Worm (Caenorhabditis elegans): Measurements from ENCODE around the gene F54D5.7.

The F54D5.7 gene

DNA sequence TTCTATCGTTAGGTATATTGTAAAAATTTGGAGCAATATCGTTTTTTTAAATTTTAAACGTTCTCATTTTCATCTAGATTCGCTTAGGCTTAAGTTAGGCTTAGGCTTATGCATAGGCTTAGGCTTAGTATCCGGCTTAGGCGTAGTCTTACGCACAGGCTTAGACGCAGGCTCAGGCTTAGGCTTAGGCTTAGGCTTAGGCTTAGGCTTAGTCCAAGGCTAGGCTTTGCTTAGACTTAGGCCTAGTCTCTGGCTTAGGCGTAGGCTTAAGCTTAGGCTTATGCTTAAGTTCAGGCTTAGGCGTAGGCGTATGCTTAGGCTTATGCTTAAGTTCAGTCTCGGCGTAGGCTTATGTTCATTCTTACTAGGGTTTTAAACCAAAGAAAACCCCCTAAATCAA, 43.6 kb upstream of the F54D5.7 start:
- TF ChIP-seq let-526 (GFP tag; IDR thresholded peaks at IDR 0.05) (0 out of 2 replicates have a peak, but pooled peaks have one; percentile 21), ccch-3 (GFP tag; optimal IDR thresholded peaks at IDR 0.05) (no peak)

DNA sequence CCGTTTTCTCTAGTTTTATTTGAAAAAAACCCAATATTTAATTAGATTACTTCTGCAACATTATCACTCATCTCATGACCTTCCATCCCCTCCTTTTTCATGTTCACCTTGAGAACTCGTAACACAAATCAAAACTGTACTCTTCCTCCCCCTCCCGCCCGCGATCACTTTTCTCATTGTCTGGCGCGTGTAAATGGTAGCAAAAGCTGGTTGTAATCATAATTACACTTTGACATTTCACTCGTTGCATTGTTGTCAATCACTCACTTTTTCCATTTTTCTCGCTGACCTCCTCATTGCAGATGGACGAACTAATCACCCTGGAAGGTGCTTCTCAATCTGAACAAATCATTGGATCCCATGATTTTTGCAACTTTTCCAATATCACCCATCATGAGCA, 36.9 kb upstream of the F54D5.7 start, which contains the start of gene npr-41:
npr-41 (plus strand) TSS at position 301 of the 400 bp plus-strand sequence.
- TF ChIP-seq nhr-27 (tag; optimal IDR thresholded peaks at IDR 0.05) = no peak
- no peak for TF ChIP-seq nfya-1 (tag; optimal IDR thresholded peaks at IDR 0.05; ENCODE audit: borderline replicate concordance, insufficient read depth)
- TF ChIP-seq tlf-1 (GFP tag; optimal IDR thresholded peaks at IDR 0.05) = no peak
- no peak for TF ChIP-seq F49E8.2 (tag; optimal IDR thresholded peaks at IDR 0.05; ENCODE audit: insufficient read depth)
- TF ChIP-seq tbx-9 (tag; optimal IDR thresholded peaks at IDR 0.05; ENCODE audit: borderline replicate concordance) = no peak
- TF ChIP-seq cebp-2 (GFP tag; IDR thresholded peaks at IDR 0.05) = no peak
- no peak for TF ChIP-seq athp-1 (tag; optimal IDR thresholded peaks at IDR 0.05)
- TF ChIP-seq zim-3 (tag; optimal IDR thresholded peaks at IDR 0.05) = no peak
- no peak for TF ChIP-seq K12H6.12 (tag; optimal IDR thresholded peaks at IDR 0.05)
- TF ChIP-seq ama-1 (optimal IDR thresholded peaks at IDR 0.05) = no peak
- TF ChIP-seq ama-1 (GFP tag; optimal IDR thresholded peaks at IDR 0.05) = no peak
- TF ChIP-seq B0019.2 (GFP tag; conservative IDR thresholded peaks at IDR 0.05) = no peak

DNA sequence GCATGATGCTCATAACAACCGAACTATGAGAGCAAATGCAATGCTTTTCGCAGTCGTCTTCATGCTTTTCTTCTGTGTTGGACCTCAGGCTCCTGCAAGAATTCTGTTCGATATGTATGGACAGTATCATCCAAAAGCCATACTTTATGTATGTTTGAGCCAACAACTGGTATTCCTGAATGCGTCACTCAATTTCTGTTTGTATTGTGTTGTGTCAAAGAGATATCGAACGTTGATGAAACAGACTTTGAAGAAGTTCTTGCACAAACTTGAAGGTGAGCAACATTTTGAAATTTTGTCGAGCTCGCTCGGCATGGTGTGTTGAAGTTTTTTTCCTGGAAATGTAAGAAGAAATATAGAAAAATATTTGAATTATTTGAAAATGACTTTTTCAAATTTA, 34.4 kb upstream of the F54D5.7 start:
- TF ChIP-seq cebp-2 (GFP tag; IDR thresholded peaks at IDR 0.05) = no peak
- no peak for TF ChIP-seq F57C9.4 (tag; optimal IDR thresholded peaks at IDR 0.05)
- no peak for TF ChIP-seq F37B4.10 (GFP tag; IDR thresholded peaks at IDR 0.05)
- no peak for TF ChIP-seq die-1 (tag; optimal IDR thresholded peaks at IDR 0.05)
- no peak for TF ChIP-seq nhr-90 (tag; optimal IDR thresholded peaks at IDR 0.05)

DNA sequence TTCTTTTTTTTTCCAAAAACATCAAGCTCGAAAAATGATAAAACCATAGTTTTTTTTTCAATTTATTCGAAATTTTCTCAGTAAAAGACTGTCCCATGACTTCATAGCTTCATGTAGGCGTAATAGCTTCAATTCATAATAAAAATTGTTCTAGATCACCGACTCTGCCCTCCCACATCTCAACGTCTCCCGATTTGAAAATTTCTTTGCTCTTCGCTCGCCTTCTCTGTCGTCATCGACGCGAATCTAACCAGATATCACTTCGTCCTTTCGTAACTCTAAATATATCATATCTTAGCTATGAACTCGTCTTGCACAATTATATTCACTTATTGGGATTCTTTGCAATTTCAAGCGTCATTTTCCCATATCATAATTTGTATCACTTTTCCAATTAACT, 32.5 kb upstream of the F54D5.7 start, which contains the start of gene srh-44:
srh-44 (plus strand) TSS at position 301 of the 400 bp plus-strand sequence.
- TF ChIP-seq nfya-1 (tag; optimal IDR thresholded peaks at IDR 0.05; ENCODE audit: borderline replicate concordance, insufficient read depth) (no peak), die-1 (tag; optimal IDR thresholded peaks at IDR 0.05) (no peak), egrh-3 (GFP tag; IDR thresholded peaks at IDR 0.05) (no peak), cebp-2 (GFP tag; IDR thresholded peaks at IDR 0.05) (no peak), hmg-1.2 (GFP tag; IDR thresholded peaks at IDR 0.05) (no peak), lin-26 (GFP tag; IDR thresholded peaks at IDR 0.05) (no peak), gei-17 (GFP tag; optimal IDR thresholded peaks at IDR 0.05) (no peak), snpc-1.3 (tag; optimal IDR thresholded peaks at IDR 0.05; ENCODE audit: insufficient read depth) (no peak), nhr-120 (GFP tag; IDR thresholded peaks at IDR 0.05) (no peak), nhr-80 (tag; optimal IDR thresholded peaks at IDR 0.05) (no peak), ZK185.1 (tag; optimal IDR thresholded peaks at IDR 0.05; ENCODE audit: poor library complexity, severe bottlenecking) (no peak), F52B5.7 (tag; optimal IDR thresholded peaks at IDR 0.05) (no peak), attf-3 (GFP tag; conservative IDR thresholded peaks at IDR 0.05) (no peak), ceh-100 (GFP tag; IDR thresholded peaks at IDR 0.05) (no peak)

DNA sequence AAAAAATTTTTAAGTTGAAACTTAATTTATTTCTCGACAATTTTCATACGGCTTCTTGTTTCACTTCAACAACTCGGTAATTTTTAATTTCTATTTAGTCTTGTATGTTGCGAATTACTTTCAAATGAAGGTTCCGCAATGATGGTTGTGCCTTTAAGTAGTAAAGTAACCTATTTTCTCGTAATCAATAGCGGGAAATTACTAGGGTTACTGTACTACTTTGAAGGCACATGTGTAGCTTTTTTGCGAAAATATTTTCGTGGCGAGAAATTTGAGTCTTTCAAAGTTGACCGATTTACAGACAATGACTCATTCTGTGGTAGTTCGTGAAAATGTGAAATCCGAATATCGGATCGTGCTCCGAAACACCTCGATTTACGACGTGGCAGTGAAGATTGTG, 29.1 kb upstream of the F54D5.7 start, which contains the start of gene B0334.10:
B0334.10 (plus strand) TSS at position 301 of the 400 bp plus-strand sequence.
- TF ChIP-seq gei-17 (GFP tag; optimal IDR thresholded peaks at IDR 0.05) (no peak), him-1 (tag; optimal IDR thresholded peaks at IDR 0.05) (no peak), nhr-179 (tag; optimal IDR thresholded peaks at IDR 0.05) (no peak), F37B4.10 (GFP tag; IDR thresholded peaks at IDR 0.05) (no peak), attf-6 (GFP tag; IDR thresholded peaks at IDR 0.05) (no peak), pbrm-1 (GFP tag; IDR thresholded peaks at IDR 0.05) (no peak), rcor-1 (GFP tag; IDR thresholded peaks at IDR 0.05) (no peak), mxl-1 (tag; optimal IDR thresholded peaks at IDR 0.05) (no peak), nhr-80 (tag; optimal IDR thresholded peaks at IDR 0.05) (no peak), K12H6.12 (tag; optimal IDR thresholded peaks at IDR 0.05) (no peak), ceh-27 (GFP tag; optimal IDR thresholded peaks at IDR 0.05) (no peak), efl-1 (GFP tag; optimal IDR thresholded peaks at IDR 0.05) (no peak), lsl-1 (GFP tag; optimal IDR thresholded peaks at IDR 0.05) (no peak), athp-1 (tag; optimal IDR thresholded peaks at IDR 0.05) (no peak), ceh-40 (GFP tag; IDR thresholded peaks at IDR 0.05) (no peak), mes-4 (tag; optimal IDR thresholded peaks at IDR 0.05) (no peak), atf-7 (tag; optimal IDR thresholded peaks at IDR 0.05) (no peak), Y53F4B.3 (GFP tag; IDR thresholded peaks at IDR 0.05) (no peak), sptf-2 (GFP tag; optimal IDR thresholded peaks at IDR 0.05) (no peak)
